Worm (Caenorhabditis elegans): ENCODE results near the gene emc-1.
"Not testable (repeated sequence)": the region's sequence is repeated elsewhere in the genome, so short reads cannot be mapped to it uniquely, and the experiment has no call there.

DNA sequence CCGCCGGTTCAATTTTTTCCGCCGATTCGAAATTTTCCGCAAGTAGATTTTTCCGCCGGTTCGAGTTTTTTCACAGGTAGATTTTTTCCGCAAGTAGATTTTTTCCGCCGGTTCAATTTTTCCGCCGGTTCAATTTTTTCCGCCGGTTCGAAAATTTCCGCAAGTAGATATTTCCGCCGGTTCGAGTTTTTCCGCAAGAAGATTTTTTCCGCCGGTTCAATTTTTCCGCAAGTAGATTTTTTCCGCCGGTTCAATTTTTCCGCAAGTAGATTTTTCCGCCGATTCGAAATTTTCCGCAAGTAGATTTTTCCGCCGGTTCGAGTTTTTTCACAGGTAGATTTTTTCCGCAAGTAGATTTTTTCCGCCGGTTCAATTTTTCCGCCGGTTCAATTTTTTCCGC, 46.4 kb downstream of the emc-1 start:
- not testable (repeated sequence) for TF ChIP-seq ceh-36 (tag; optimal IDR thresholded peaks at IDR 0.05); ama-1 (optimal IDR thresholded peaks at IDR 0.05); sea-1 (GFP tag; conservative IDR thresholded peaks at IDR 0.05); tbx-37 (GFP tag; conservative IDR thresholded peaks at IDR 0.05); flt-1 (GFP tag; IDR thresholded peaks at IDR 0.05)
- peak; percentile 53; the same call in 1 of the 2 replicates for TF ChIP-seq scrt-1 (GFP tag; IDR thresholded peaks at IDR 0.05)
- peak; percentile 41; the same call in 1 of the 2 replicates for TF ChIP-seq pes-1 (GFP tag; IDR thresholded peaks at IDR 0.05)

Measured in whole organism, early embryonic.